Fruit fly (Drosophila melanogaster): ENCODE data around the gene CG17294.

DNA sequence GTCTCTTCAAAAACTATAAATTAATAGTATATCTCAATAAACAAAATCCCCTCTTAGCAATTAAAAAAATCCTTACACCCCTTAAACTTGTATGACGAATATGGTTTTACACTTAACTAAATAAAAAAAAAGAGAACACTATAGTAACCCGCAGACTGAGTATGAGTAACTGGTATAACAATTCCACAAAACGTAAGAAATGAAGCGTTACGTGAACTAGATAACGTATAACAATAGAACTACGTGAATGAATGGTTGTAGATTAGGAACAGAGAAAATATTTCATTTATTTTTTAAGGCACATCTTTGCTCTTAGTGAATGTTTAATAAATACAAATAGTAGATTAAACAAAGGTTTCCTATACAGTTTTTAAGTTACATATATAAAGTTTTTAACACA is 21.4 kb upstream of the CG17294 start:
- no peak for TF ChIP-seq psq (optimal IDR thresholded peaks at IDR 0.05)
- no peak for TF ChIP-seq CG8478 (optimal IDR thresholded peaks at IDR 0.05)
- no peak for TF ChIP-seq pan (optimal IDR thresholded peaks at IDR 0.05)
- no peak for TF ChIP-seq usp (GFP tag; optimal IDR thresholded peaks at IDR 0.05)
- TF ChIP-seq EcR (GFP tag; optimal IDR thresholded peaks at IDR 0.05) = no peak
- TF ChIP-seq Dll (optimal IDR thresholded peaks at IDR 0.05) = no peak

Measured in whole organism.